Fruit fly (Drosophila melanogaster) whole organism, embryonic: Measurements from ENCODE around the gene CG43181.

ENCODE experiments used
- Asciz ChIP-seq: fragments of 200-800 bp; sonication (Bioruptor generic); optimal IDR thresholded peaks from 2 replicates; lab custom pipeline; 2017; ENCODE audit warnings: missing biosample characterization, mild to moderate bottlenecking, missing genetic modification characterization, missing genetic modification reagents
- CG9876 ChIP-seq: fragments of 200-800 bp; sonication (Bioruptor generic); optimal IDR thresholded peaks from 2 replicates; lab custom pipeline; 2016; ENCODE audit warnings: missing biosample characterization, missing genetic modification characterization
- CTCF ChIP-seq: fragments of 200-800 bp; sonication (Bioruptor generic); optimal IDR thresholded peaks from 2 replicates; lab custom pipeline; 2017; ENCODE audit warnings: missing biosample characterization, mild to moderate bottlenecking, missing genetic modification characterization, moderate library complexity
- Hr78 ChIP-seq, 2 experiments: fragments of 200-800 bp in 1 of 2; fragments of >200 bp in 1 of 2; sonication (Bioruptor generic) in 1 of 2; optimal IDR thresholded peaks; 2 replicates each; lab custom pipeline; 2017 to 2019; ENCODE audit warnings: missing biosample characterization in 2 of 2, missing genetic modification characterization in 2 of 2, mild to moderate bottlenecking in 1 of 2, moderate library complexity in 1 of 2
- aop ChIP-seq: fragments of 200-800 bp; sonication (Bioruptor generic); IDR thresholded peaks from 2 replicates; pipeline ENCODE4 v1.3.6; 2022; ENCODE audit warnings: missing biosample characterization, missing genetic modification characterization
- chm ChIP-seq: fragments of 200-800 bp; sonication (Bioruptor generic); IDR thresholded peaks from 2 replicates; pipeline ENCODE4 v1.3.6; 2022; ENCODE audit warnings: missing biosample characterization, missing genetic modification characterization
- h ChIP-seq: fragments of >200 bp; optimal IDR thresholded peaks from 2 replicates; lab custom pipeline; 2017
- rib ChIP-seq: fragments of 200-800 bp; sonication (Bioruptor generic); IDR thresholded peaks from 2 replicates; pipeline ENCODE4 v1.3.6; 2022; ENCODE audit warnings: missing biosample characterization, missing genetic modification characterization
- usp ChIP-seq: fragments of >200 bp; optimal IDR thresholded peaks from 2 replicates; lab custom pipeline; 2017; ENCODE audit warnings: missing biosample characterization, missing genetic modification characterization

DNA sequence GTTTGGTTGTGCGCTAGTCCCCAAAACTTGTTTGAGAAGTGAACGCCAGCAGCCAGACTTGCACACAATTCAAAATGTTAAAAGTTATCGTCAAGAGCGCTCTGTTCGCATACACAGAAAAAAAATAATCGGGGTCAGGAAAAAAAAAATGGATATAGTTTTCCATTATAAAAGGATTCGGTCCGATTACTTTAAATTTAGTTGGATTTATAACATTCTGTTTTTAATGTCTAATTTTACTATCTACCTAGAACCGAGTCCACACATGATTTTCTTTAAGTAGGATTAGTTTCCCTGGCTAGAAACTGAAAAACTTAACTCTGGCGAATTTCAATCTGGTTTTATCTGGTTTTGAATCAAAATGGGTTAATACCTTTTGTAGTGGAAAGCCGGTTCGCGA is 5.1 kb upstream of the CG43181 start:
- TF ChIP-seq usp (GFP tag; lab: Kevin White, UChicago): no peak
- TF ChIP-seq rib (GFP tag; lab: Robert Waterston, UW): no peak
- no peak for TF ChIP-seq CTCF (GFP tag; lab: Kevin White, UChicago)
- TF ChIP-seq Hr78 (GFP tag; optimal IDR thresholded peaks at IDR 0.05; lab: Kevin White, UChicago): no peak
- TF ChIP-seq chm: 0 out of 2 replicates have a peak, but pooled peaks have one; percentile 37
- no peak for TF ChIP-seq Asciz
- TF ChIP-seq h: no peak
- no peak for TF ChIP-seq aop (GFP tag; lab: Robert Waterston, UW)
- no peak for TF ChIP-seq CG9876 (GFP tag; lab: Kevin White, UChicago)
